Worm (Caenorhabditis elegans): ENCODE data around the gene R01B10.2.

Gene R01B10.2

DNA sequence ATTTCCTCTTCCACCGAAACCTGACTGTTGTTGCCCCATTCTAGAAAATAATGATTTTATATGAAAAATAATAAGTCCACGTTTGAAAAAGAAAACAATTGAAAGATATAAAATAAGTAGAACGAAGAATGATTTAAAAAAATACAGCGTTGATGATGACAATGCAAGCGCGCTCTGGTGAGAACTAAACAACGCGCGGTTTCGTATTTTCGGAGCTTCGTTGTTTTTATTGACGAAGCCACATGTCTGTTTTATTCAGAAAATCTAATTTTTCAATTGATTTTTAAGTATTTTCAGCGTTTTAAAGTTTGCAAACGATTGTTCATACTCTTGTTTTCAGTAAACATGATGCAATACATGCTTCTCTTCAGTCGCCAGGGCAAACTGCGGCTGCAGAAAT is 23.6 kb downstream of the R01B10.2 start, which contains the start of the genes rpt-2 and aps-1 (continued):
- TF ChIP-seq alr-1 (tag; optimal IDR thresholded peaks at IDR 0.05; ENCODE audit: borderline replicate concordance) (no peak), ets-5 (GFP tag; IDR thresholded peaks at IDR 0.05) (no peak), blmp-1 (tag; optimal IDR thresholded peaks at IDR 0.05) (peak; percentile 85), efl-1 (optimal IDR thresholded peaks at IDR 0.05) (peak; percentile 87), efl-1 (GFP tag; optimal IDR thresholded peaks at IDR 0.05 in 1 of 2) (peak; percentile 83 to 98), ces-1 (GFP tag; optimal IDR thresholded peaks at IDR 0.05) (no peak), nhr-28 (tag; optimal IDR thresholded peaks at IDR 0.05) (no peak), nhr-84 (tag; optimal IDR thresholded peaks at IDR 0.05) (no peak), nhr-71 (tag; optimal IDR thresholded peaks at IDR 0.05) (peak; percentile 92), irx-1 (tag; optimal IDR thresholded peaks at IDR 0.05) (peak; percentile 81), fos-1 (tag; optimal IDR thresholded peaks at IDR 0.05) (no peak), mep-1 (tag; optimal IDR thresholded peaks at IDR 0.05) (peak; percentile 96), snpc-4 (tag; optimal IDR thresholded peaks at IDR 0.05) (peak; percentile 82), unc-130 (tag; optimal IDR thresholded peaks at IDR 0.05) (peak; percentile 95), zip-4 (GFP tag; optimal IDR thresholded peaks at IDR 0.05) (peak; percentile 33), ceh-90 (tag; optimal IDR thresholded peaks at IDR 0.05) (no peak), snu-23 (GFP tag; optimal IDR thresholded peaks at IDR 0.05) (peak; percentile 94), dsc-1 (tag; optimal IDR thresholded peaks at IDR 0.05) (peak; percentile 89), swsn-7 (tag; optimal IDR thresholded peaks at IDR 0.05) (peak; percentile 87), elt-2 (tag; optimal IDR thresholded peaks at IDR 0.05) (peak; percentile 15), nhr-237 (tag; optimal IDR thresholded peaks at IDR 0.05) (peak; percentile 43), nhr-85 (tag) (peak; percentile 92), lin-39 (tag; optimal IDR thresholded peaks at IDR 0.05) (peak; percentile 78), elt-3 (tag; optimal IDR thresholded peaks at IDR 0.05) (peak in 2 of 6 experiments; percentile 64 to 87), hlh-4 (tag; optimal IDR thresholded peaks at IDR 0.05) (no peak), ceh-63 (GFP tag; optimal IDR thresholded peaks at IDR 0.05) (no peak), unc-62 (GFP tag; optimal IDR thresholded peaks at IDR 0.05) (no peak), F16B12.6 (tag; optimal IDR thresholded peaks at IDR 0.05) (peak; percentile 45), mdl-1 (tag; optimal IDR thresholded peaks at IDR 0.05) (peak in 1 of 2 experiments; percentile 80), nhr-20 (tag; optimal IDR thresholded peaks at IDR 0.05) (peak; percentile 92), nhr-47 (tag; optimal IDR thresholded peaks at IDR 0.05) (peak; percentile 90), C34B4.2 (tag; optimal IDR thresholded peaks at IDR 0.05) (no peak), egl-27 (tag; optimal IDR thresholded peaks at IDR 0.05) (no peak), mab-9 (GFP tag; IDR thresholded peaks at IDR 0.05) (no peak), aly-2 (tag; optimal IDR thresholded peaks at IDR 0.05) (peak; percentile 75), pax-3 (tag; optimal IDR thresholded peaks at IDR 0.05) (no peak), unc-86 (tag; optimal IDR thresholded peaks at IDR 0.05) (peak; percentile 79)

DNA sequence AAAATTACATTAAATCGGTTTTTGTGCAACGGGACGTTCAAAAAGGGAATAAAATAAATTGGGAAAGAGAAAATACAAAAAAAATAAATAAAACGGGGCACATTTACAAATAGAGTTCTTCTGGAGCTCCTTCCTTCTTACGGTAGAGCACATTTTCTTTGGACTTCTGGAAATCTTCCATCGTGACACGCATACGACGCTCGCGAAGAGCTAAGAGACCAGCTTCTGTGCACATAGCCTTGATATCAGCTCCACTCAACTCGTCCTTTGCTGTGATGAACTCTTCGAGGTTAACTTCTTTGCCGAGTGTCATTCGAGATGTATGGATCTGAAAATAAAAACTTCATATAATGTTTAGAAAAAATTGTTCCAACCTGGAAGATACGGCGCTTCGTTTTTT is 25.2 kb downstream of the R01B10.2 start:
- TF ChIP-seq mdl-1 (tag; optimal IDR thresholded peaks at IDR 0.05) = no peak
- TF ChIP-seq unc-62 (GFP tag; optimal IDR thresholded peaks at IDR 0.05) = no peak
- TF ChIP-seq fos-1 (tag; optimal IDR thresholded peaks at IDR 0.05) = no peak
- no peak for TF ChIP-seq snpc-4 (tag; optimal IDR thresholded peaks at IDR 0.05)
- TF ChIP-seq nhr-85 (tag) = peak; percentile 56
- TF ChIP-seq isw-1 (GFP tag; IDR thresholded peaks at IDR 0.05) = no peak

DNA sequence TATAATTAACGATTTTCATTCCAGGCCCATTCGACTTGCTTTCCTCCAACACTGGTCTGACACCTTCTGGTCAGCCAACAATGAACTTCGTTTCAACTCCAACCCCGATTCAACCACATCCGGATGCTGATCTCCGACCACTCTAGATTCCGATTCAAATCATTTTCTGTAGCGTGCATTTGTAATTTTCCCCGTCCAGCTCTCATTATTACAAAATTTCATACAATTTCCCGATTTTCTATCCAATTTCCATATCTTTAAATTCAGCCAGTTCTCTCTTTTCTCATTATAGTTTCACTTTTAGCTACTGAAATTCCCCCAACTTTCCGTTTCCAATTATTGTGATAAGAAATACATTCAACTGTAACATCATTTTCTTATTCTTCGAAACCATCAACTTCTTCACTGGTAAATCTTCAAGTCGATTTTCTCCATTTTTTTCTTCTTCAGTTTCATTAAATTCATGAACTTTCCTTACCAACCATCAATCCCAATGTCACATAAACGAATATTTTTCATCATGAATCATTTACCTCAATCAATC is 25.7 kb downstream of the R01B10.2 start:
- TF ChIP-seq efl-1 (optimal IDR thresholded peaks at IDR 0.05) (no peak), efl-1 (GFP tag; optimal IDR thresholded peaks at IDR 0.05 in 1 of 2) (peak in 1 of 2 experiments; percentile 60), nhr-11 (tag; optimal IDR thresholded peaks at IDR 0.05) (no peak), grh-1 (GFP tag; IDR thresholded peaks at IDR 0.05) (no peak)
